Fruit fly (Drosophila melanogaster) whole organism, embryonic: ENCODE results near the gene Actn.
A peak's percentile ranks its signal among the peaks of the same experiment; 100 is the strongest.

ENCODE experiments used
- Bgb ChIP-seq: fragments of 200-800 bp; sonication (Bioruptor generic); IDR thresholded peaks from 2 replicates; pipeline ENCODE4 v1.3.6; 2022; ENCODE audit warnings: missing biosample characterization, missing genetic modification characterization; ENCODE audit not compliant: partially characterized antibody
- Bteb2 ChIP-seq: fragments of 200-800 bp; sonication (Bioruptor generic); optimal IDR thresholded peaks from 2 replicates; lab custom pipeline; 2016; ENCODE audit warnings: missing biosample characterization, missing genetic modification characterization
- CG14710 ChIP-seq: fragments of 200-800 bp; sonication (Bioruptor generic); optimal IDR thresholded peaks from 3 replicates; lab custom pipeline; 2019; ENCODE audit warnings: missing biosample characterization, mild to moderate bottlenecking, missing genetic modification characterization, moderate library complexity
- CG15514 ChIP-seq: fragments of 200-800 bp; sonication (Bioruptor generic); optimal IDR thresholded peaks from 3 replicates; lab custom pipeline; 2017; ENCODE audit warnings: missing biosample characterization, missing genetic modification characterization, mild to moderate bottlenecking, moderate library complexity, missing genetic modification reagents
- CG1603 ChIP-seq: fragments of 200-800 bp; sonication (Bioruptor generic); optimal IDR thresholded peaks from 2 replicates; lab custom pipeline; 2019; ENCODE audit warnings: missing biosample characterization, mild to moderate bottlenecking, missing genetic modification characterization, moderate library complexity
- CG17186 ChIP-seq: fragments of 200-800 bp; sonication (Bioruptor generic); optimal IDR thresholded peaks from 3 replicates; lab custom pipeline; 2017; ENCODE audit warnings: missing biosample characterization, missing genetic modification reagents, missing genetic modification characterization
- CG17385 ChIP-seq: fragments of 200-800 bp; sonication (Bioruptor generic); optimal IDR thresholded peaks from 3 replicates; lab custom pipeline; 2018; ENCODE audit warnings: missing biosample characterization, mild to moderate bottlenecking, missing genetic modification characterization
- CG2129 ChIP-seq: fragments of 200-800 bp; sonication (Bioruptor generic); IDR thresholded peaks from 2 replicates; pipeline ENCODE4 v1.3.6; 2022; ENCODE audit warnings: missing biosample characterization, missing genetic modification characterization; ENCODE audit not compliant: partially characterized antibody
- CG31441 ChIP-seq: fragments of 200-800 bp; sonication (Bioruptor generic); IDR thresholded peaks from 2 replicates; pipeline ENCODE4 v1.3.6; 2022; ENCODE audit warnings: missing biosample characterization, missing genetic modification characterization
- CG3995 ChIP-seq: fragments of 200-800 bp; sonication (Bioruptor generic); optimal IDR thresholded peaks from 3 replicates; lab custom pipeline; 2016; ENCODE audit warnings: missing biosample characterization, missing genetic modification characterization
- CG4617 ChIP-seq: fragments of 200-800 bp; sonication (Bioruptor generic); optimal IDR thresholded peaks from 3 replicates; lab custom pipeline; 2016; ENCODE audit warnings: missing biosample characterization, missing genetic modification characterization, borderline replicate concordance
- CG7556 ChIP-seq: fragments of 200-800 bp; sonication (Bioruptor generic); optimal IDR thresholded peaks from 2 replicates; lab custom pipeline; 2017; ENCODE audit warnings: missing biosample characterization, mild to moderate bottlenecking, missing genetic modification characterization
- CG8290 ChIP-seq, 3 experiments: fragments of 200-800 bp; sonication (Bioruptor generic); optimal IDR thresholded peaks; 2 replicates each; lab custom pipeline; 2016 to 2019; ENCODE audit warnings: missing biosample characterization in 3 of 3, missing genetic modification characterization in 3 of 3, mild to moderate bottlenecking in 2 of 3, moderate library complexity in 1 of 3
- CG8478 ChIP-seq: fragments of >200 bp; optimal IDR thresholded peaks from 2 replicates; lab custom pipeline; 2018
- CG9727 ChIP-seq: fragments of 200-800 bp; sonication (Bioruptor generic); optimal IDR thresholded peaks from 3 replicates; lab custom pipeline; 2017; ENCODE audit warnings: missing biosample characterization, mild to moderate bottlenecking, missing genetic modification characterization
- CoRest ChIP-seq: fragments of 200-800 bp; sonication (Bioruptor generic); optimal IDR thresholded peaks from 3 replicates; lab custom pipeline; 2018; ENCODE audit warnings: missing biosample characterization, mild to moderate bottlenecking, missing genetic modification characterization, moderate library complexity
- Dll ChIP-seq: fragments of 200-800 bp; sonication (Bioruptor generic); IDR thresholded peaks from 4 replicates; pipeline ENCODE4 v1.3.6; 2022; ENCODE audit warnings: missing biosample characterization, missing genetic modification characterization; ENCODE audit not compliant: partially characterized antibody
- Doc3 ChIP-seq: fragments of 200-800 bp; sonication (Bioruptor generic); IDR thresholded peaks from 3 replicates; pipeline ENCODE4 v1.3.6; 2022; ENCODE audit warnings: missing biosample characterization, missing genetic modification characterization; ENCODE audit not compliant: partially characterized antibody
- Dp ChIP-seq: fragments of 200-800 bp; sonication (Bioruptor generic); optimal IDR thresholded peaks from 2 replicates; lab custom pipeline; 2018; ENCODE audit warnings: missing biosample characterization, mild to moderate bottlenecking, missing genetic modification characterization, moderate library complexity
- E2f2 ChIP-seq: fragments of 200-800 bp; sonication (Bioruptor generic); IDR thresholded peaks from 2 replicates; pipeline ENCODE4 v1.3.6; 2022; ENCODE audit warnings: missing biosample characterization, missing genetic modification characterization
- Eip74EF ChIP-seq, 2 experiments: fragments of 200-800 bp in 1 of 2; fragments of >200 bp in 1 of 2; sonication (Bioruptor generic) in 1 of 2; optimal IDR thresholded peaks; 2 replicates each; lab custom pipeline; 2017 to 2019; ENCODE audit warnings: missing biosample characterization in 2 of 2, missing genetic modification characterization in 2 of 2, mild to moderate bottlenecking in 1 of 2, moderate library complexity in 1 of 2
- Ets97D ChIP-seq: fragments of 200-800 bp; sonication (Bioruptor generic); optimal IDR thresholded peaks from 3 replicates; lab custom pipeline; 2016; ENCODE audit warnings: missing biosample characterization, missing genetic modification characterization
- Med ChIP-seq: fragments of 200-800 bp; sonication (Bioruptor generic); peaks from one replicate; lab custom pipeline; 2016; ENCODE audit warnings: missing biosample characterization, missing genetic modification characterization, mild to moderate bottlenecking, inconsistent platforms, moderate library complexity
- Myb ChIP-seq: fragments of 200-800 bp; sonication (Bioruptor generic); optimal IDR thresholded peaks from 2 replicates; lab custom pipeline; 2016; ENCODE audit warnings: missing biosample characterization, missing genetic modification characterization
- Opbp ChIP-seq: fragments of 200-800 bp; sonication (Bioruptor generic); IDR thresholded peaks from 3 replicates; pipeline ENCODE4 v1.3.6; 2022; ENCODE audit warnings: missing biosample characterization, missing genetic modification characterization; ENCODE audit not compliant: partially characterized antibody
- PHDP ChIP-seq: fragments of 200-800 bp; sonication (Bioruptor generic); optimal IDR thresholded peaks from 3 replicates; lab custom pipeline; 2018; ENCODE audit warnings: missing biosample characterization, mild to moderate bottlenecking, missing genetic modification characterization, moderate library complexity
- Scr ChIP-seq: fragments of 200-800 bp; sonication (Bioruptor generic); IDR thresholded peaks from 2 replicates; pipeline ENCODE4 v1.3.6; 2022; ENCODE audit warnings: missing biosample characterization, missing genetic modification characterization; ENCODE audit not compliant: partially characterized antibody
- Sin3A ChIP-seq: fragments of >200 bp; optimal IDR thresholded peaks from 2 replicates; lab custom pipeline; 2018
- Sry-β ChIP-seq: fragments of 200-800 bp; sonication (Bioruptor generic); optimal IDR thresholded peaks from 2 replicates; lab custom pipeline; 2018; ENCODE audit warnings: missing biosample characterization, mild to moderate bottlenecking, missing genetic modification characterization, moderate library complexity
- Tbp ChIP-seq: fragments of >200 bp; optimal IDR thresholded peaks from 2 replicates; lab custom pipeline; 2018; ENCODE audit warnings: missing biosample characterization, missing genetic modification characterization
- YL-1 ChIP-seq: fragments of 200-800 bp; sonication (Bioruptor generic); optimal IDR thresholded peaks from 3 replicates; lab custom pipeline; 2017; ENCODE audit warnings: missing biosample characterization, mild to moderate bottlenecking, missing genetic modification characterization
- amos ChIP-seq: fragments of 200-800 bp; sonication (Bioruptor generic); IDR thresholded peaks from 2 replicates; pipeline ENCODE4 v1.3.6; 2022; ENCODE audit warnings: missing biosample characterization, missing genetic modification characterization; ENCODE audit not compliant: partially characterized antibody
- ato ChIP-seq: fragments of 200-800 bp; sonication (Bioruptor generic); IDR thresholded peaks from 2 replicates; pipeline ENCODE4 v1.3.6; 2022; ENCODE audit warnings: missing biosample characterization, missing genetic modification characterization; ENCODE audit not compliant: partially characterized antibody
- bbx ChIP-seq: fragments of 200-800 bp; sonication (Bioruptor generic); IDR thresholded peaks from 2 replicates; pipeline ENCODE4 v1.3.6; 2022; ENCODE audit warnings: missing biosample characterization, missing genetic modification characterization; ENCODE audit not compliant: partially characterized antibody
- chinmo ChIP-seq: fragments of 200-800 bp; sonication (Bioruptor generic); IDR thresholded peaks from 4 replicates; pipeline ENCODE4 v1.3.6; 2022; ENCODE audit warnings: missing biosample characterization, missing genetic modification characterization; ENCODE audit not compliant: partially characterized antibody
- ems ChIP-seq: fragments of 200-800 bp; sonication (Bioruptor generic); optimal IDR thresholded peaks from 3 replicates; lab custom pipeline; 2016; ENCODE audit warnings: missing biosample characterization, missing genetic modification characterization
- ftz-f1 ChIP-seq: fragments of 200-800 bp; sonication (Bioruptor generic); optimal IDR thresholded peaks from 2 replicates; lab custom pipeline; 2016; ENCODE audit warnings: missing biosample characterization, missing genetic modification characterization
- hb ChIP-seq: fragments of 200-800 bp; sonication (Bioruptor generic); IDR thresholded peaks from 3 replicates; pipeline ENCODE4 v1.3.6; 2022; ENCODE audit warnings: missing biosample characterization, missing genetic modification characterization; ENCODE audit not compliant: partially characterized antibody
- inv ChIP-seq: fragments of 200-800 bp; sonication (Bioruptor generic); IDR thresholded peaks from 2 replicates; pipeline ENCODE4 v1.3.6; 2022; ENCODE audit warnings: missing biosample characterization, missing genetic modification characterization; ENCODE audit not compliant: partially characterized antibody
- knrl ChIP-seq: fragments of 200-800 bp; sonication (Bioruptor generic); IDR thresholded peaks from 3 replicates; pipeline ENCODE4 v1.3.6; 2022; ENCODE audit warnings: missing biosample characterization, missing genetic modification characterization; ENCODE audit not compliant: partially characterized antibody
- lola ChIP-seq, 3 experiments: fragments of >200 bp in 2 of 3; fragments of 200-800 bp in 1 of 3; sonication (Bioruptor generic) in 1 of 3; optimal IDR thresholded peaks; 2 replicates each; lab custom pipeline; 2017 to 2019; ENCODE audit warnings: missing biosample characterization in 3 of 3, missing genetic modification characterization in 3 of 3, mild to moderate bottlenecking in 1 of 3, moderate library complexity in 1 of 3
- mld ChIP-seq: fragments of 200-800 bp; sonication (Bioruptor generic); IDR thresholded peaks from 3 replicates; pipeline ENCODE4 v1.3.6; 2022; ENCODE audit warnings: missing biosample characterization, missing genetic modification characterization; ENCODE audit not compliant: partially characterized antibody
- nerfin-2 ChIP-seq: fragments of 200-800 bp; sonication (Bioruptor generic); IDR thresholded peaks from 2 replicates; pipeline ENCODE4 v1.3.6; 2022; ENCODE audit warnings: missing biosample characterization, missing genetic modification characterization; ENCODE audit not compliant: partially characterized antibody
- pzg ChIP-seq: fragments of 200-800 bp; sonication (Bioruptor generic); optimal IDR thresholded peaks from 3 replicates; lab custom pipeline; 2018; ENCODE audit warnings: missing biosample characterization, mild to moderate bottlenecking, missing genetic modification characterization, moderate library complexity
- so ChIP-seq: fragments of 200-800 bp; sonication (Bioruptor generic); IDR thresholded peaks from 3 replicates; pipeline ENCODE4 v1.3.6; 2022; ENCODE audit warnings: missing biosample characterization, missing genetic modification characterization
- stwl ChIP-seq: fragments of 200-800 bp; sonication (Bioruptor generic); optimal IDR thresholded peaks from 3 replicates; lab custom pipeline; 2018; ENCODE audit warnings: missing biosample characterization, mild to moderate bottlenecking, missing genetic modification characterization, moderate library complexity
- tna ChIP-seq: fragments of 200-800 bp; sonication (Bioruptor generic); IDR thresholded peaks from 2 replicates; pipeline ENCODE4 v1.3.6; 2022; ENCODE audit warnings: missing biosample characterization, missing genetic modification characterization; ENCODE audit not compliant: partially characterized antibody

Actn gene

dm6 chrX:2065073-2065472 lies 23.0 kb upstream of the Actn start, which contains the start of gene CG4281 (continued):
- peak; percentile 93 for TF ChIP-seq Bgb (GFP tag; lab: Robert Waterston, UW)
- TF ChIP-seq CG17186, result peak; percentile 1
- peak; percentile 56 for TF ChIP-seq stwl (tag; lab: Kevin White, UChicago)
- no peak for TF ChIP-seq CG8478 (lab: Kevin White, UChicago)
- TF ChIP-seq Sry-β, result peak; percentile 82
- TF ChIP-seq ato (GFP tag; lab: Robert Waterston, UW), result peak; percentile 82
- peak; percentile 11 for TF ChIP-seq CG9727 (GFP tag; lab: Kevin White, UChicago)
- TF ChIP-seq YL-1, result peak; percentile 27
- TF ChIP-seq Dp, result peak; percentile 74
- peak; percentile 67 for TF ChIP-seq pzg (GFP tag; lab: Kevin White, UChicago)
- TF ChIP-seq Med (GFP tag; lab: Kevin White, UChicago), result peak; percentile 58
- TF ChIP-seq Tbp, result peak; percentile 4
- peak; percentile 15 for TF ChIP-seq Ets97D
- TF ChIP-seq mld (GFP tag; lab: Robert Waterston, UW), result peak; percentile 77
- TF ChIP-seq CG31441 (GFP tag; lab: Robert Waterston, UW), result 0 out of 2 replicates have a peak, but pooled peaks have one; percentile 21
- TF ChIP-seq bbx, result peak; percentile 91
- TF ChIP-seq CG8290 (GFP tag; optimal IDR thresholded peaks at IDR 0.05; lab: Kevin White, UChicago), result peak; percentile 42
- TF ChIP-seq CG8290 (tag; optimal IDR thresholded peaks at IDR 0.05; lab: Kevin White, UChicago), result peak; percentile 15 to 75
- peak; percentile 85 for TF ChIP-seq Opbp (GFP tag; lab: Robert Waterston, UW)
- no peak for TF ChIP-seq Bteb2 (GFP tag; lab: Kevin White, UChicago)
- peak; percentile 82 for TF ChIP-seq E2f2 (GFP tag; lab: Robert Waterston, UW)
- TF ChIP-seq so (GFP tag; lab: Robert Waterston, UW), result no peak
- no peak for TF ChIP-seq lola (GFP tag; optimal IDR thresholded peaks at IDR 0.05; lab: Kevin White, UChicago)
- TF ChIP-seq CG17385 (GFP tag; lab: Kevin White, UChicago), result no peak
- TF ChIP-seq CG4617 (GFP tag; lab: Kevin White, UChicago), result peak; percentile 8
- TF ChIP-seq ems (GFP tag; lab: Kevin White, UChicago), result no peak
- peak; percentile 92 for TF ChIP-seq tna
- peak; percentile 95 for TF ChIP-seq Scr (GFP tag; lab: Robert Waterston, UW)
- peak; percentile 80 for TF ChIP-seq nerfin-2 (GFP tag; lab: Robert Waterston, UW)
- peak; percentile 10 for TF ChIP-seq PHDP
- peak; percentile 91 for TF ChIP-seq hb (GFP tag; lab: Robert Waterston, UW)
- TF ChIP-seq chinmo (GFP tag; lab: Robert Waterston, UW), result peak; percentile 76; the same call in 2 of the 4 replicates
- peak; percentile 69 for TF ChIP-seq Sin3A (lab: Kevin White, UChicago)
- peak; percentile 36 for TF ChIP-seq CG3995 (GFP tag; lab: Kevin White, UChicago)
- no peak for TF ChIP-seq ftz-f1 (GFP tag; lab: Kevin White, UChicago)
- TF ChIP-seq amos (GFP tag; lab: Robert Waterston, UW), result peak; percentile 90
- TF ChIP-seq Eip74EF (GFP tag; optimal IDR thresholded peaks at IDR 0.05; lab: Kevin White, UChicago), result peak in 1 of 2 experiments; percentile 3
- peak; percentile 98 for TF ChIP-seq Dll (GFP tag; lab: Robert Waterston, UW)
- no peak for TF ChIP-seq CG7556 (GFP tag; lab: Kevin White, UChicago)
- peak; percentile 95 for TF ChIP-seq Doc3 (GFP tag; lab: Robert Waterston, UW)
- TF ChIP-seq Myb (GFP tag; lab: Kevin White, UChicago), result peak; percentile 32
- peak; percentile 91 for TF ChIP-seq knrl (GFP tag; lab: Robert Waterston, UW)
- TF ChIP-seq CG1603 (tag; lab: Kevin White, UChicago), result peak; percentile 14
- peak; percentile 85 for TF ChIP-seq inv (GFP tag; lab: Robert Waterston, UW)
- peak; percentile 91 for TF ChIP-seq CG2129 (GFP tag; lab: Robert Waterston, UW)
- peak; percentile 47 for TF ChIP-seq CG14710 (tag; lab: Kevin White, UChicago)
- peak; percentile 34 for TF ChIP-seq CoRest (tag; lab: Kevin White, UChicago)
- TF ChIP-seq CG15514 (GFP tag; lab: Kevin White, UChicago), result peak; percentile 63
